Worm (Caenorhabditis elegans) whole organism, L3 larva: ENCODE results near the gene tag-290.

Experiments
- ZK546.5 ChIP-seq: sonication (generic microtip); optimal IDR thresholded peaks from 2 replicates; lab custom pipeline; 2017; ENCODE audit warnings: missing biosample characterization, missing genetic modification characterization
- aly-2 ChIP-seq: fragments of 150-350 bp; optimal IDR thresholded peaks from 2 replicates; lab custom pipeline; 2014; ENCODE audit warnings: missing biosample characterization, missing genetic modification characterization
- ama-1 ChIP-seq: fragments of 150-350 bp; optimal IDR thresholded peaks from 2 replicates; lab custom pipeline; 2018
- ceh-16 ChIP-seq: sonication (generic microtip); optimal IDR thresholded peaks from 2 replicates; lab custom pipeline; 2017; ENCODE audit warnings: missing biosample characterization, missing genetic modification characterization
- ceh-28 ChIP-seq: fragments of 150-350 bp; optimal IDR thresholded peaks from 2 replicates; lab custom pipeline; 2014; ENCODE audit warnings: missing biosample characterization, missing genetic modification reagents, missing genetic modification characterization
- ceh-9 ChIP-seq: sonication (generic microtip); optimal IDR thresholded peaks from 2 replicates; lab custom pipeline; 2018; ENCODE audit warnings: missing biosample characterization, missing genetic modification characterization
- daf-12 ChIP-seq: fragments of 150-350 bp; optimal IDR thresholded peaks from 2 replicates; lab custom pipeline; 2014; ENCODE audit warnings: missing biosample characterization, missing genetic modification reagents, missing genetic modification characterization
- egl-5 ChIP-seq: fragments of 150-350 bp; optimal IDR thresholded peaks from 2 replicates; lab custom pipeline; 2017; ENCODE audit warnings: missing biosample characterization, missing genetic modification reagents, missing genetic modification characterization, inconsistent platforms
- elt-1 ChIP-seq: fragments of 150-350 bp; optimal IDR thresholded peaks from 2 replicates; lab custom pipeline; 2014; ENCODE audit warnings: missing biosample characterization, missing genetic modification characterization
- elt-2 ChIP-seq: sonication (generic microtip); optimal IDR thresholded peaks from 2 replicates; lab custom pipeline; 2016; ENCODE audit warnings: missing genetic modification reagents, mild to moderate bottlenecking, missing genetic modification characterization, missing compliant biosample characterization
- elt-3 ChIP-seq, 3 experiments: fragments of 150-350 bp in 1 of 3; sonication (generic microtip) in 2 of 3; optimal IDR thresholded peaks; 2 replicates in 2 of 3; 4 replicates in 1 of 3; lab custom pipeline; 2014 to 2017; ENCODE audit warnings: missing biosample characterization in 3 of 3, missing genetic modification characterization in 3 of 3
- eor-1 ChIP-seq, 2 experiments: fragments of 150-350 bp; optimal IDR thresholded peaks; 2 replicates each; lab custom pipeline; 2014 to 2018; ENCODE audit warnings: missing biosample characterization in 2 of 2, missing genetic modification characterization in 2 of 2
- fos-1 ChIP-seq: fragments of 150-350 bp; optimal IDR thresholded peaks from 2 replicates; lab custom pipeline; 2014; ENCODE audit warnings: missing biosample characterization, missing genetic modification characterization
- jun-1 ChIP-seq: fragments of 150-350 bp; optimal IDR thresholded peaks from 2 replicates; lab custom pipeline; 2014; ENCODE audit warnings: missing biosample characterization, missing genetic modification reagents, missing genetic modification characterization
- lin-39 ChIP-seq: fragments of 150-350 bp; optimal IDR thresholded peaks from 2 replicates; lab custom pipeline; 2018; ENCODE audit warnings: missing biosample characterization, missing genetic modification reagents, missing genetic modification characterization
- lsy-12 ChIP-seq: sonication (generic microtip); optimal IDR thresholded peaks from 2 replicates; lab custom pipeline; 2016; ENCODE audit warnings: mild to moderate bottlenecking, missing genetic modification characterization, missing compliant biosample characterization
- mdl-1 ChIP-seq: fragments of 150-350 bp; optimal IDR thresholded peaks from 2 replicates; lab custom pipeline; 2014; ENCODE audit warnings: missing biosample characterization, missing genetic modification characterization
- mml-1 ChIP-seq: fragments of 150-350 bp; sonication (generic microtip); optimal IDR thresholded peaks from 3 replicates; lab custom pipeline; 2014; ENCODE audit warnings: missing biosample characterization, missing genetic modification characterization
- nhr-11 ChIP-seq: fragments of 150-350 bp; optimal IDR thresholded peaks from 2 replicates; lab custom pipeline; 2014; ENCODE audit warnings: missing biosample characterization, missing genetic modification characterization
- nhr-12 ChIP-seq: fragments of 150-350 bp; optimal IDR thresholded peaks from 2 replicates; lab custom pipeline; 2014; ENCODE audit warnings: missing biosample characterization, missing genetic modification characterization
- nhr-23 ChIP-seq: fragments of 150-350 bp; optimal IDR thresholded peaks from 2 replicates; lab custom pipeline; 2014; ENCODE audit warnings: missing biosample characterization, missing genetic modification reagents, missing genetic modification characterization
- nhr-25 ChIP-seq: sonication (generic microtip); optimal IDR thresholded peaks from 2 replicates; lab custom pipeline; 2017; ENCODE audit warnings: missing biosample characterization, missing genetic modification characterization
- nhr-76 ChIP-seq: fragments of 150-350 bp; sonication (generic microtip); optimal IDR thresholded peaks from 5 replicates; lab custom pipeline; 2014; ENCODE audit warnings: missing biosample characterization, missing genetic modification characterization
- nhr-77 ChIP-seq: fragments of 150-350 bp; optimal IDR thresholded peaks from 2 replicates; lab custom pipeline; 2014; ENCODE audit warnings: missing biosample characterization, missing genetic modification characterization
- pha-4 ChIP-seq: fragments of 150-350 bp; optimal IDR thresholded peaks from 2 replicates; lab custom pipeline; 2014; ENCODE audit warnings: missing biosample characterization, missing genetic modification reagents, missing genetic modification characterization
- pqm-1 ChIP-seq: fragments of 150-350 bp; optimal IDR thresholded peaks from 2 replicates; lab custom pipeline; 2017; ENCODE audit warnings: missing biosample characterization, missing genetic modification characterization, inconsistent platforms
- skn-1 ChIP-seq: fragments of 150-350 bp; optimal IDR thresholded peaks from 2 replicates; lab custom pipeline; 2014; ENCODE audit warnings: missing biosample characterization, missing genetic modification characterization
- snpc-4 ChIP-seq: fragments of 150-350 bp; optimal IDR thresholded peaks from 2 replicates; lab custom pipeline; 2014; ENCODE audit warnings: missing biosample characterization, missing genetic modification characterization
- unc-39 ChIP-seq: sonication (generic microtip); optimal IDR thresholded peaks from 4 replicates; lab custom pipeline; 2017; ENCODE audit warnings: missing biosample characterization, missing genetic modification characterization
- zag-1 ChIP-seq: fragments of 150-350 bp; optimal IDR thresholded peaks from 2 replicates; lab custom pipeline; 2014; ENCODE audit warnings: missing biosample characterization, missing genetic modification characterization
- ztf-11 ChIP-seq: fragments of 150-350 bp; optimal IDR thresholded peaks from 2 replicates; lab custom pipeline; 2014; ENCODE audit warnings: missing biosample characterization, missing genetic modification characterization
- ztf-4 ChIP-seq: fragments of 150-350 bp; optimal IDR thresholded peaks from 2 replicates; lab custom pipeline; 2014; ENCODE audit warnings: missing biosample characterization, missing genetic modification characterization

The tag-290 gene

ce11 chrV:11618173-11618572, 5.1 kb downstream of the tag-290 start, which contains the start of gene glb-15:
TSS of gene glb-15 (minus strand) at chrV:11618273.
- TF ChIP-seq nhr-11 (tag; lab: Kevin White, UChicago) (no peak), lin-39 (tag; lab: Kevin White, UChicago) (no peak), nhr-25 (tag; lab: Kevin White, UChicago) (no peak), ztf-11 (no peak), ama-1 (lab: Kevin White, UChicago) (no peak), unc-39 (tag; lab: Kevin White, UChicago) (no peak)

- TF ChIP-seq elt-1 (tag; lab: Kevin White, UChicago) (peak; percentile 14), pha-4 (no peak), egl-5 (peak; percentile 65)
Observed at ce11 chrV:11620081-11620480, 7.0 kb downstream of the tag-290 start.

- TF ChIP-seq nhr-23 (tag; lab: Kevin White, UChicago) (no peak), lin-39 (tag; lab: Kevin White, UChicago) (peak; percentile 25)
Observed at ce11 chrV:11621276-11621675, 8.2 kb downstream of the tag-290 start.

ce11 chrV:11624954-11625353, 11.8 kb downstream of the tag-290 start:
- TF ChIP-seq skn-1 (tag; lab: Kevin White, UChicago), result no peak
- no peak for TF ChIP-seq ztf-11
- no peak for TF ChIP-seq nhr-77 (tag; lab: Kevin White, UChicago)
- no peak for TF ChIP-seq ZK546.5 (tag; lab: Kevin White, UChicago)
- TF ChIP-seq mdl-1 (tag; lab: Kevin White, UChicago), result no peak
- no peak for TF ChIP-seq nhr-76 (tag; lab: Kevin White, UChicago)
- no peak for TF ChIP-seq lin-39 (tag; lab: Kevin White, UChicago)
- TF ChIP-seq elt-1 (tag; lab: Kevin White, UChicago), result no peak
- TF ChIP-seq ztf-4 (tag; lab: Kevin White, UChicago), result no peak
- TF ChIP-seq elt-3 (tag; optimal IDR thresholded peaks at IDR 0.05; lab: Kevin White, UChicago), result no peak
- no peak for TF ChIP-seq ceh-16
- TF ChIP-seq nhr-23 (tag; lab: Kevin White, UChicago), result no peak
- TF ChIP-seq eor-1 (tag; optimal IDR thresholded peaks at IDR 0.05; lab: Kevin White, UChicago), result no peak
- no peak for TF ChIP-seq mml-1 (tag; lab: Kevin White, UChicago)
- no peak for TF ChIP-seq ceh-9 (tag; lab: Kevin White, UChicago)

ce11 chrV:11627837-11628236, 14.7 kb downstream of the tag-290 start:
- TF ChIP-seq nhr-12 (tag; lab: Kevin White, UChicago) (no peak), pha-4 (peak; percentile 15), ceh-9 (tag; lab: Kevin White, UChicago) (no peak), elt-2 (tag; lab: Kevin White, UChicago) (peak; percentile 25)

ce11 chrV:11629222-11630026, 16.3 kb downstream of the tag-290 start, which contains the start of gene F35B12.10:
TSS of gene F35B12.10 (minus strand) at chrV:11629272.
- TF ChIP-seq ztf-11, result no peak
- no peak for TF ChIP-seq pha-4
- no peak for TF ChIP-seq aly-2
- TF ChIP-seq lsy-12 (tag; lab: Kevin White, UChicago), result no peak
- TF ChIP-seq elt-2 (tag; lab: Kevin White, UChicago), result peak; percentile 92
- peak; percentile 59 for TF ChIP-seq pqm-1 (tag; lab: Kevin White, UChicago)
- TF ChIP-seq nhr-25 (tag; lab: Kevin White, UChicago), result no peak

- TF ChIP-seq ceh-28 (tag; lab: Kevin White, UChicago), result no peak
- TF ChIP-seq snpc-4 (tag; lab: Kevin White, UChicago), result no peak
- no peak for TF ChIP-seq eor-1 (tag; optimal IDR thresholded peaks at IDR 0.05; lab: Kevin White, UChicago)
- TF ChIP-seq ZK546.5 (tag; lab: Kevin White, UChicago), result no peak
- TF ChIP-seq lsy-12 (tag; lab: Kevin White, UChicago), result no peak
- no peak for TF ChIP-seq nhr-77 (tag; lab: Kevin White, UChicago)
- TF ChIP-seq pqm-1 (tag; lab: Kevin White, UChicago), result no peak
- no peak for TF ChIP-seq fos-1 (tag; lab: Kevin White, UChicago)
- TF ChIP-seq unc-39 (tag; lab: Kevin White, UChicago), result no peak
- TF ChIP-seq jun-1 (tag; lab: Kevin White, UChicago), result no peak
- no peak for TF ChIP-seq zag-1 (tag; lab: Kevin White, UChicago)
- no peak for TF ChIP-seq ztf-11
- no peak for TF ChIP-seq mdl-1 (tag; lab: Kevin White, UChicago)
- TF ChIP-seq daf-12, result no peak
- TF ChIP-seq, all 47 proteins: peak for 0
Observed at ce11 chrV:11631128-11631527, 18.0 kb downstream of the tag-290 start.
